Worm (Caenorhabditis elegans) whole organism, early embryonic: Measurements from ENCODE around the gene ZK632.2.

ENCODE experiments used
- B0310.2 ChIP-seq: sonication (generic microtip); optimal IDR thresholded peaks from 2 replicates; lab custom pipeline; 2016; ENCODE audit warnings: mild to moderate bottlenecking, missing genetic modification characterization, missing compliant biosample characterization
- F13C5.2 ChIP-seq: sonication (generic microtip); optimal IDR thresholded peaks from 2 replicates; lab custom pipeline; 2017; ENCODE audit warnings: mild to moderate bottlenecking, missing genetic modification characterization, inconsistent platforms, missing compliant biosample characterization
- aly-1 ChIP-seq: sonication (generic microtip); optimal IDR thresholded peaks from 2 replicates; lab custom pipeline; 2016; ENCODE audit warnings: missing genetic modification characterization, missing compliant biosample characterization
- ama-1 ChIP-seq: fragments of 150-350 bp; optimal IDR thresholded peaks from 2 replicates; lab custom pipeline; 2014
- ceh-13 ChIP-seq: fragments of 200-800 bp; sonication (Bioruptor generic); optimal IDR thresholded peaks from 2 replicates; lab custom pipeline; 2018; ENCODE audit warnings: mild to moderate bottlenecking, missing genetic modification characterization, missing compliant biosample characterization
- ceh-36 ChIP-seq: sonication (generic microtip); optimal IDR thresholded peaks from 2 replicates; lab custom pipeline; 2016; ENCODE audit warnings: missing genetic modification characterization, inconsistent platforms, missing compliant biosample characterization
- ets-7 ChIP-seq: sonication (generic microtip); optimal IDR thresholded peaks from 2 replicates; lab custom pipeline; 2016; ENCODE audit warnings: missing genotype, missing genetic modification characterization, missing compliant biosample characterization
- flt-1 ChIP-seq: fragments of 200-800 bp; sonication (Bioruptor generic); IDR thresholded peaks from 2 replicates; pipeline ENCODE4 v1.3.6; 2022; ENCODE audit warnings: missing genetic modification characterization, missing compliant biosample characterization
- hmbx-1 ChIP-seq: sonication (generic microtip); optimal IDR thresholded peaks from 2 replicates; lab custom pipeline; 2016; ENCODE audit warnings: mild to moderate bottlenecking, missing genetic modification characterization, missing compliant biosample characterization
- hmg-4 ChIP-seq: fragments of 200-800 bp; sonication (Bioruptor generic); optimal IDR thresholded peaks from 2 replicates; lab custom pipeline; 2018; ENCODE audit warnings: mild to moderate bottlenecking, missing genetic modification characterization, missing compliant biosample characterization
- hnd-1 ChIP-seq: sonication (generic microtip); optimal IDR thresholded peaks from 2 replicates; lab custom pipeline; 2016; ENCODE audit warnings: missing genetic modification characterization, missing compliant biosample characterization
- pes-1 ChIP-seq: fragments of 200-800 bp; sonication (Bioruptor generic); IDR thresholded peaks from 2 replicates; pipeline ENCODE4 v1.3.6; 2022; ENCODE audit warnings: missing genetic modification reagents, missing genetic modification characterization, missing compliant biosample characterization
- scrt-1 ChIP-seq: fragments of 200-800 bp; sonication (Bioruptor generic); IDR thresholded peaks from 2 replicates; pipeline ENCODE4 v1.3.6; 2022; ENCODE audit warnings: missing genetic modification characterization, missing compliant biosample characterization
- sea-1 ChIP-seq: fragments of 200-800 bp; sonication (Bioruptor generic); conservative IDR thresholded peaks from 2 replicates; pipeline ENCODE4 v1.3.6; 2022; ENCODE audit warnings: missing genetic modification characterization, missing compliant biosample characterization
- tbx-11 ChIP-seq: fragments of 200-800 bp; sonication (Bioruptor generic); IDR thresholded peaks from 2 replicates; pipeline ENCODE4 v1.3.6; 2022; ENCODE audit warnings: missing genetic modification characterization, missing compliant biosample characterization
- tbx-37 ChIP-seq: fragments of 200-800 bp; sonication (Bioruptor generic); conservative IDR thresholded peaks from 2 replicates; pipeline ENCODE4 v1.3.6; 2022; ENCODE audit warnings: missing genetic modification reagents, missing genetic modification characterization, missing compliant biosample characterization
- tra-4 ChIP-seq: sonication (generic microtip); optimal IDR thresholded peaks from 2 replicates; lab custom pipeline; 2017; ENCODE audit warnings: missing genetic modification characterization, missing compliant biosample characterization

The ZK632.2 gene

DNA sequence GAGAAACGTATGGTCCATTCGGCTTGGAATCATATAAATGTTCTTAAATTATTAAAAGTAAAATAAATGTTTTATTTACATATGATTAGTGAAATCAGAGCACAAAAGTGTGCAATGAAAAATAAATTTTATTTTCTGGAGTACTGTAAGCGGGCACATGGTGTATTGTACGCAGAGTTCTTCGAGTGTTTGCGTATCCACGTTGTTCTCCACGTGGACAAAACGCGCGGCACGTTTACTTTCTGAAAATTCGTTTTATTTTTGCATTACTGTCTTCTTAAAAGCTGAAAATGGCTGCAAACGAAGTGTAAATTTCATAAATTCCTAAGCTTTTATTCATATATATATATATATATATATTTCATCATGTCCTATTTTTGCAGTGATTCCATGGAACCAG, 33.7 kb downstream of the ZK632.2 start:
- no peak for TF ChIP-seq F13C5.2 (tag; lab: Kevin White, UChicago)
- no peak for TF ChIP-seq ceh-36 (tag; lab: Kevin White, UChicago)
- no peak for TF ChIP-seq aly-1 (tag; lab: Kevin White, UChicago)
- TF ChIP-seq tra-4, result no peak
- TF ChIP-seq ets-7 (tag; lab: Kevin White, UChicago), result no peak
- no peak for TF ChIP-seq hnd-1
- TF ChIP-seq hmbx-1 (tag; lab: Kevin White, UChicago), result no peak
- no peak for TF ChIP-seq B0310.2
- TF ChIP-seq ceh-13 (GFP tag; lab: Kevin White, UChicago), result no peak
- no peak for TF ChIP-seq tbx-37 (GFP tag; lab: Robert Waterston, UW)

DNA sequence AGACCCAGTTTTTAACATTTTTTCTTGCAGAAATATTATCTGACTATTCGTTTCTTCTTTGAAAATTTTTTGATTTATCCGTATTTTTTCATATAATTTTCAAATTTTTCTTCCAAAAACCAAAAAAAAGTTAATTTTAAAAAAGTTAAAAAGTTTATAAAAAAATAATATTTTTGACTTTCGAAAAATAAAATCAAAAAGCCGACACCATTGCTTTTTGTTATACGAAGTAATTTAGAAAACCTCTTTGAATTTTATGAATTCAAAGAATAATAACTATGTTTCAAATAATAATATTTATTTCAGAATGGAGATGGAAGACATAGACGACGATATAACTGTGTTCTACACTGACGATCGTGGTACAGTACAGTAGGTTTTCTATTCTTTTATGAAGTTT, 36.0 kb downstream of the ZK632.2 start, which contains the start of gene K11H3.8:
TSS of gene K11H3.8 (plus strand) at position 301 of the 400 bp plus-strand sequence.
- TF ChIP-seq B0310.2 (no peak), F13C5.2 (tag; lab: Kevin White, UChicago) (no peak), ceh-36 (tag; lab: Kevin White, UChicago) (no peak), pes-1 (GFP tag; lab: Robert Waterston, UW) (no peak), hmg-4 (GFP tag; lab: Kevin White, UChicago) (no peak), tbx-37 (GFP tag; lab: Robert Waterston, UW) (no peak), sea-1 (no peak), ceh-13 (GFP tag; lab: Kevin White, UChicago) (no peak), tra-4 (no peak), scrt-1 (GFP tag; lab: Robert Waterston, UW) (no peak), hnd-1 (no peak), hmbx-1 (tag; lab: Kevin White, UChicago) (no peak), ama-1 (lab: Kevin White, UChicago) (no peak), tbx-11 (GFP tag; lab: Robert Waterston, UW) (no peak), aly-1 (tag; lab: Kevin White, UChicago) (no peak), flt-1 (no peak), ets-7 (tag; lab: Kevin White, UChicago) (no peak)

DNA sequence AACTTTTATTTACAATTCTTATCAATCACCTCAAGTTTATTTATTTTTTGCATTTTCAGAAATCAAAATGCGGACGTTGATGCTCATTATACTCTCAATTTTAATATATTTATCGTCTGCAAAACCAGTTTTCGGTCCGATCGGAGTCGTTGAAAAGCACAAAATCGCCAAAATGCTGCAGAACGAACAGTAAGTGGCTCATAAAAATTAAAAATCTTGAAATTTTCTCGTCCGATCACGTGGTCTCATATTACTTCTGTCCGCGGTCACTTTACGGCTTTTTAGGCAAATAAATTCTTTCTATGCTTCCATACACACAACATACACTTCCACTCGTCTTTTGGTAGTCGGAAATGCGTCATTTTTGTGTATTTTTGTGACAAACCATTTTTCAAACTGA, 44.8 kb downstream of the ZK632.2 start, which contains the start of gene K11H3.5:
TSS of gene K11H3.5 (plus strand) at position 54 of the 400 bp plus-strand sequence.
- TF ChIP-seq hnd-1 (no peak), hmbx-1 (tag; lab: Kevin White, UChicago) (no peak), pes-1 (GFP tag; lab: Robert Waterston, UW) (no peak), tbx-37 (GFP tag; lab: Robert Waterston, UW) (no peak), ets-7 (tag; lab: Kevin White, UChicago) (no peak), hmg-4 (GFP tag; lab: Kevin White, UChicago) (no peak), ceh-13 (GFP tag; lab: Kevin White, UChicago) (no peak), ama-1 (lab: Kevin White, UChicago) (no peak), aly-1 (tag; lab: Kevin White, UChicago) (no peak), sea-1 (no peak), flt-1 (no peak), scrt-1 (GFP tag; lab: Robert Waterston, UW) (no peak)

DNA sequence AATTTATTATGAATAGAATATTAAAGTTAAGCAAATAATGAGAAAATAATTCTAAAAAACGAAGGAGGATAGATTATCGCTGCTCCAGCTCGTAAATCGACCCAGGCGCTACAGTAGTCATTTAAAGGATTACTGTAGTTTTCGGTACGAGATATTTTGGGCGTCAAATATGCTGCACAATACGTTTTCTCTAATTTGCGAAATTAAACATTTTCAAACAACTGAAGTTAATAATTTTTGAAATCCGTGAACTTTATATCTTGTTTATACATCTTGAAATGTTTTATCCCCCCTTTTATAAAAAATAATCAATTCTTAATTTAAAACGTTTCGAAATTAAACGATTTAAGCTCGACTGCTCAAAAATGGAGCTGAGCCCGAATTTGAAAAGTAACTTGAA, 47.2 kb downstream of the ZK632.2 start, which contains the start of gene K11H3.2:
TSS of gene K11H3.2 (plus strand) at position 301 of the 400 bp plus-strand sequence.
- no peak for TF ChIP-seq flt-1

DNA sequence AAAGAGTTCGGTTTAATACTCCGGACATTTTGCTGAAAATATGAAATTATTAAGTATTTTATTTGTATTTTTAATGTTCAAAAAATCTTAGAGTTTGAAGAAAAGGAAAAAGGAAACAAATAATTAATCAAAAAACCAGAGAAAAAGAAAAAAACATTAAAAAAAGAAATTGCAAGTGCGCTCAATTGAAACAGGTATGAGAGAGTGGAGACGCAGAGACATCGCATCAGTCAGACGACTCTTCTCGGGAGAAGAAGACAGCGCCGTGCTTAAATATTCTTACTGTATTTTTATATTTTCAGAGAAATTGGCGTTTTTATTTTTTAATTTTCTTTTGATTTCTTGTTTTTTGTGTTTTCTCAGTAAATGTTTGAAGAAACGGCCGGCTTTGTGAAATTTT, 49.2 kb downstream of the ZK632.2 start, which contains the start of gene mrpl-36:
TSS of gene mrpl-36 (minus strand) at position 34 of the 400 bp plus-strand sequence.
- TF ChIP-seq hmbx-1 (tag; lab: Kevin White, UChicago), result no peak
- TF ChIP-seq pes-1 (GFP tag; lab: Robert Waterston, UW), result no peak

DNA sequence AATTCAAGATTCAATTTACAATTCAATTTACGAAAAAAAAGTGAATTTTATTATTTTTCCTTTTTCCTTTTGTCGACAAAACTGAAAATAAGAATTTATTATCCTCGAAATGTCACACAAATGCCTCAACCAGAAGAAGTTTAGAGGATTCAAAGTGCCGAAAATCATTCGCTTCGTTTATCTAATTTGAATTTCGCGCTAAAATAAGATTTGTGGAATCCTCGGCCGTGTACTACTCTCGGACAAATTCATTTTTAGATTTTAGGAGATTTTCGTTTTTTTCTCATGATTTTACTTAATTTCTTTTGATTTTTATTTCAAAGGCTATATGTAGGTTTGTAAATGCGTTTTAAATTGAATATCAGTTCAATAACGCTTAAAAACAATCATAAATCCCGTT, 49.7 kb downstream of the ZK632.2 start:
- TF ChIP-seq F13C5.2 (tag; lab: Kevin White, UChicago), result no peak
- TF ChIP-seq flt-1, result no peak
- no peak for TF ChIP-seq tbx-37 (GFP tag; lab: Robert Waterston, UW)
- no peak for TF ChIP-seq ceh-13 (GFP tag; lab: Kevin White, UChicago)
- TF ChIP-seq sea-1, result no peak
- no peak for TF ChIP-seq tbx-11 (GFP tag; lab: Robert Waterston, UW)
- TF ChIP-seq pes-1 (GFP tag; lab: Robert Waterston, UW), result no peak
- TF ChIP-seq hnd-1, result no peak
- no peak for TF ChIP-seq hmbx-1 (tag; lab: Kevin White, UChicago)
- TF ChIP-seq ets-7 (tag; lab: Kevin White, UChicago), result no peak
- no peak for TF ChIP-seq ceh-36 (tag; lab: Kevin White, UChicago)

DNA sequence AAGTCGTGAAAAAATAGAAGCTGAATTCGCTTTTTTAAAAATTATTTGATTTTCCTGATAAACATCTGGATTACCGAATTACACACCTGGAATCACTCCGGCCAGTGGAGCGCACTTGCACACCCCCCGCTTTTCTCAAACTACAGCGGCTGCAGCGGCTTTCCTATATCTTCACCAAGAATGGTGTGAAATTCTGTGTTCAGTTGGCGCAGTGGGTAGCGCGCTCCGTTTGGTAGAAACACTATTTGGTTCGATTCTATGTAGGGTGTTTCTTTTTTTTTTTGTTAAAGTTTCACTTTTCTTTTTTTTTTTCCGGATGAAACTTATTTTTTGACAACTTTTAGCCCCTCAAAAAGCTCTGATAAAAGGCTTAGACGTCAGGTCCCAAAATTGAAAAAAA, 50.2 kb downstream of the ZK632.2 start:
- TF ChIP-seq flt-1, result peak; percentile 71; the same call in 1 of the 2 replicates
- peak; percentile 73 for TF ChIP-seq tbx-37 (GFP tag; lab: Robert Waterston, UW)
- peak; percentile 73 for TF ChIP-seq scrt-1 (GFP tag; lab: Robert Waterston, UW)
- peak; percentile 74; the same call in 1 of the 2 replicates for TF ChIP-seq tbx-11 (GFP tag; lab: Robert Waterston, UW)
- peak; percentile 80 for TF ChIP-seq pes-1 (GFP tag; lab: Robert Waterston, UW)

DNA sequence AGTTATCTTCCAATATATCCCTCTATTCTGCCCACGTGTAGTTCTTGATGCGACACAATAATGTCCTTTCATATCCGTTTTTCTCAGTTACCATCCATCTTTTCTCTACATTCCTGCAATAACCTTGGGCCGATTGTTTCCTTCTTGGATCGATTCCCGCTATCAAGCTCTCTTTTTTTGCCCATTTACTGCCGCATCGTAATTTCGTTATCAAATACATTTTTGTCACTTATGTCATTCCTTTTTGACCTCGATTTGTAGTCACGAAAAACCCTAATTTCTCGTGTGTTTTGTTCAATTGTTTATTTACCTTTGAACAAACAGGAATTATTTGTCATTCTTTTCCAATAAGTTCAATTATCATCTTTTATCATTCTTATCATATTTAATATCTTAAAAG, 51.0 kb downstream of the ZK632.2 start:
- no peak for TF ChIP-seq ceh-13 (GFP tag; lab: Kevin White, UChicago)
- TF ChIP-seq tbx-37 (GFP tag; lab: Robert Waterston, UW), result no peak
- TF ChIP-seq aly-1 (tag; lab: Kevin White, UChicago), result no peak
- TF ChIP-seq sea-1, result no peak
- no peak for TF ChIP-seq B0310.2
- no peak for TF ChIP-seq tra-4
- TF ChIP-seq ets-7 (tag; lab: Kevin White, UChicago), result no peak
- no peak for TF ChIP-seq F13C5.2 (tag; lab: Kevin White, UChicago)
- TF ChIP-seq tbx-11 (GFP tag; lab: Robert Waterston, UW), result no peak
- no peak for TF ChIP-seq ama-1 (lab: Kevin White, UChicago)
- no peak for TF ChIP-seq hmbx-1 (tag; lab: Kevin White, UChicago)
- no peak for TF ChIP-seq pes-1 (GFP tag; lab: Robert Waterston, UW)
- TF ChIP-seq hmg-4 (GFP tag; lab: Kevin White, UChicago), result no peak
- TF ChIP-seq ceh-36 (tag; lab: Kevin White, UChicago), result no peak
- no peak for TF ChIP-seq flt-1
- no peak for TF ChIP-seq hnd-1
- no peak for TF ChIP-seq scrt-1 (GFP tag; lab: Robert Waterston, UW)
